Fruit fly (Drosophila melanogaster) whole organism, pupa: ENCODE measurements around the gene CG5078.

Source experiments
- EcR ChIP-seq: fragments of 200-800 bp; sonication (Bioruptor generic); optimal IDR thresholded peaks from 3 replicates; lab custom pipeline; 2019; ENCODE audit warnings: missing biosample characterization, missing genetic modification characterization, mild to moderate bottlenecking, moderate library complexity, missing genetic modification reagents
- Ets98B ChIP-seq: fragments of 200-800 bp; sonication (Bioruptor generic); IDR thresholded peaks from 2 replicates; pipeline ENCODE4 v1.3.6; 2022; ENCODE audit warnings: missing biosample characterization, missing genetic modification characterization
- Pif1A ChIP-seq: fragments of 200-800 bp; sonication (Bioruptor generic); optimal IDR thresholded peaks from 3 replicates; lab custom pipeline; 2016; ENCODE audit warnings: missing biosample characterization, missing genetic modification characterization

dm6 chr3L:20460383-20460782 is 45.4 kb upstream of the CG5078 start, which contains the start of gene mag:
- TF ChIP-seq Ets98B, result no peak
- TF ChIP-seq Pif1A (GFP tag; lab: Kevin White, UChicago), result no peak
- no peak for TF ChIP-seq EcR
